Worm (Caenorhabditis elegans) whole organism, L4/young adult: ENCODE measurements around the gene srbc-56.

Experiments used
- W03F9.2 ChIP-seq: fragments of 150-350 bp; optimal IDR thresholded peaks from 2 replicates; lab custom pipeline; 2014; ENCODE audit warnings: missing biosample characterization, missing genetic modification characterization
- him-1 ChIP-seq: sonication (generic microtip); optimal IDR thresholded peaks from 2 replicates; lab custom pipeline; 2016; ENCODE audit warnings: missing genotype, missing genetic modification reagents, missing genetic modification characterization, missing compliant biosample characterization

DNA sequence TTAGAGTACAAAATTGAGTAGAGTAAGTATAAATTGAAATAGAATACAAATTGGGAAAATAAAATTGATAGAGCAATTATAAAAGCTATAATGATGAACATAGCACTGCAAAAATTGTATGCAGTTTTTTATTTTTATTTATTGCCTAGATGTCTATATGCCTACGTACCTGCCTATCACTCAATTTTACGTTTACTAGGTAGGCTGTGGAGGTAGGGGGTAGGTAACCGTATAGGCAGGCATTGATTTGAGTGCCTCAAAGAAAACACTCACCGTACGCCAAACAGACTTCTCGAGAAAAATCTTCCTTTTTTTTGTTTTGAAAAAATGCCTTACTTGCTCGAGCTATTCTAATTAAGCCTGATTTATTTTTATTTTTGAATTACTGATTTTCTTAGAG, at the start of gene srbc-56:
- TF ChIP-seq him-1 (tag; lab: Kevin White, UChicago), result no peak
- no peak for TF ChIP-seq W03F9.2 (tag; lab: Kevin White, UChicago)
